Fruit fly (Drosophila melanogaster) whole organism, prepupa: ENCODE results near the gene toy.

Source experiments
- CG10631 ChIP-seq: fragments of 200-800 bp; sonication (Bioruptor generic); optimal IDR thresholded peaks from 2 replicates; lab custom pipeline; 2016; ENCODE audit warnings: missing biosample characterization, missing genetic modification characterization
- CG10669 ChIP-seq: fragments of 200-800 bp; sonication (Bioruptor generic); optimal IDR thresholded peaks from 3 replicates; lab custom pipeline; 2018; ENCODE audit warnings: missing biosample characterization, mild to moderate bottlenecking, missing genetic modification characterization, moderate library complexity
- CG11294 ChIP-seq: fragments of 200-800 bp; sonication (Bioruptor generic); IDR thresholded peaks from 2 replicates; pipeline ENCODE4 v1.3.6; 2022; ENCODE audit warnings: missing biosample characterization, missing genetic modification characterization
- CG11762 ChIP-seq: fragments of 200-800 bp; sonication (Bioruptor generic); optimal IDR thresholded peaks from 3 replicates; lab custom pipeline; 2016; ENCODE audit warnings: missing biosample characterization, missing genetic modification characterization; ENCODE audit not compliant: insufficient read depth
- CG16779 ChIP-seq: fragments of 200-800 bp; sonication (Bioruptor generic); optimal IDR thresholded peaks from 3 replicates; lab custom pipeline; 2017; ENCODE audit warnings: missing biosample characterization, mild to moderate bottlenecking, missing genetic modification characterization
- CG32006 ChIP-seq: fragments of 200-800 bp; sonication (Bioruptor generic); optimal IDR thresholded peaks from 3 replicates; lab custom pipeline; 2017; ENCODE audit warnings: missing biosample characterization, mild to moderate bottlenecking, missing genetic modification characterization
- CG3919 ChIP-seq: fragments of 200-800 bp; sonication (Bioruptor generic); optimal IDR thresholded peaks from 3 replicates; lab custom pipeline; 2016; ENCODE audit warnings: missing biosample characterization, missing genetic modification characterization
- CG6276 ChIP-seq: fragments of 200-800 bp; sonication (Bioruptor generic); optimal IDR thresholded peaks from 2 replicates; lab custom pipeline; 2017; ENCODE audit warnings: missing biosample characterization, mild to moderate bottlenecking, missing genetic modification characterization
- CG6792 ChIP-seq: fragments of 200-800 bp; sonication (Bioruptor generic); optimal IDR thresholded peaks from 3 replicates; lab custom pipeline; 2016; ENCODE audit warnings: missing biosample characterization, missing genetic modification characterization
- CG6808 ChIP-seq: fragments of 200-800 bp; sonication (Bioruptor generic); optimal IDR thresholded peaks from 3 replicates; lab custom pipeline; 2017; ENCODE audit warnings: missing biosample characterization, missing genetic modification characterization, mild to moderate bottlenecking, moderate library complexity, missing genetic modification reagents
- CG8119 ChIP-seq: fragments of 200-800 bp; sonication (Bioruptor generic); IDR thresholded peaks from 3 replicates; pipeline ENCODE4 v1.3.6; 2022; ENCODE audit warnings: missing biosample characterization, missing genetic modification characterization
- CG9139 ChIP-seq: fragments of 200-800 bp; sonication (Bioruptor generic); optimal IDR thresholded peaks from 3 replicates; lab custom pipeline; 2017; ENCODE audit warnings: missing biosample characterization, mild to moderate bottlenecking, missing genetic modification characterization
- Eip75B ChIP-seq: fragments of 200-800 bp; sonication (Bioruptor generic); optimal IDR thresholded peaks from 3 replicates; lab custom pipeline; 2016; ENCODE audit warnings: missing biosample characterization, missing genetic modification characterization
- Eip78C ChIP-seq: fragments of 200-800 bp; sonication (Bioruptor generic); peaks from one replicate; lab custom pipeline; 2016; ENCODE audit warnings: missing biosample characterization, missing genetic modification characterization
- Eip93F ChIP-seq: fragments of 200-800 bp; sonication (Bioruptor generic); optimal IDR thresholded peaks from 2 replicates; lab custom pipeline; 2016; ENCODE audit warnings: missing biosample characterization, mild to moderate bottlenecking, missing genetic modification characterization
- Ets21C ChIP-seq: fragments of 200-800 bp; sonication (Bioruptor generic); optimal IDR thresholded peaks from 3 replicates; lab custom pipeline; 2016; ENCODE audit warnings: missing biosample characterization, missing genetic modification characterization
- Gug ChIP-seq: fragments of 200-800 bp; sonication (Bioruptor generic); IDR thresholded peaks from 2 replicates; pipeline ENCODE4 v1.3.6; 2022; ENCODE audit warnings: missing biosample characterization, missing genetic modification characterization
- Hr38 ChIP-seq: sonication (Bioruptor generic); optimal IDR thresholded peaks from 2 replicates; lab custom pipeline; 2016; ENCODE audit warnings: missing biosample characterization, missing genetic modification characterization
- Hr39 ChIP-seq: fragments of 200-800 bp; sonication (Bioruptor generic); optimal IDR thresholded peaks from 2 replicates; lab custom pipeline; 2016; ENCODE audit warnings: missing biosample characterization, missing genetic modification characterization
- Hr4 ChIP-seq: fragments of 200-800 bp; sonication (Bioruptor generic); optimal IDR thresholded peaks from 3 replicates; lab custom pipeline; 2016; ENCODE audit warnings: missing biosample characterization, missing genetic modification characterization
- OdsH ChIP-seq: fragments of 200-800 bp; sonication (Bioruptor generic); optimal IDR thresholded peaks from 3 replicates; lab custom pipeline; 2016; ENCODE audit warnings: missing biosample characterization, missing genetic modification characterization
- achi ChIP-seq: fragments of 200-800 bp; sonication (Bioruptor generic); optimal IDR thresholded peaks from 3 replicates; lab custom pipeline; 2016; ENCODE audit warnings: missing biosample characterization, missing genetic modification characterization
- cyc ChIP-seq: fragments of 200-800 bp; sonication (Bioruptor generic); optimal IDR thresholded peaks from 3 replicates; lab custom pipeline; 2016; ENCODE audit warnings: missing biosample characterization, missing genetic modification characterization
- dsx ChIP-seq: fragments of 200-800 bp; optimal IDR thresholded peaks from 3 replicates; lab custom pipeline; 2019; ENCODE audit warnings: missing biosample characterization, mild to moderate bottlenecking, missing genetic modification characterization, moderate library complexity; ENCODE audit not compliant: poor library complexity, severe bottlenecking
- esn ChIP-seq: fragments of 200-800 bp; sonication (Bioruptor generic); optimal IDR thresholded peaks from 2 replicates; lab custom pipeline; 2016; ENCODE audit warnings: missing biosample characterization, mild to moderate bottlenecking, missing genetic modification characterization, moderate library complexity
- fkh ChIP-seq: fragments of 200-800 bp; sonication (Bioruptor generic); optimal IDR thresholded peaks from 3 replicates; lab custom pipeline; 2017; ENCODE audit warnings: missing biosample characterization, mild to moderate bottlenecking, missing genetic modification characterization, moderate library complexity
- net ChIP-seq: fragments of 200-800 bp; sonication (Bioruptor generic); optimal IDR thresholded peaks from 3 replicates; lab custom pipeline; 2016; ENCODE audit warnings: missing biosample characterization, missing genetic modification characterization
- pdm3 ChIP-seq: fragments of 200-800 bp; sonication (Bioruptor generic); optimal IDR thresholded peaks from 3 replicates; lab custom pipeline; 2016; ENCODE audit warnings: missing biosample characterization, missing genetic modification characterization
- salr ChIP-seq, 2 experiments: fragments of 200-800 bp; sonication (Bioruptor generic); optimal IDR thresholded peaks; 3 replicates each; lab custom pipeline; 2016 to 2018; ENCODE audit warnings: missing biosample characterization in 2 of 2, missing genetic modification characterization in 2 of 2, mild to moderate bottlenecking in 1 of 2
- spab ChIP-seq: fragments of 200-800 bp; sonication (Bioruptor generic); optimal IDR thresholded peaks from 2 replicates; lab custom pipeline; 2017; ENCODE audit warnings: missing biosample characterization, mild to moderate bottlenecking, missing genetic modification characterization, missing genetic modification reagents
- ss ChIP-seq, 2 experiments: fragments of 200-800 bp; sonication (Bioruptor generic); optimal IDR thresholded peaks; 2 replicates in 1 of 2; 3 replicates in 1 of 2; lab custom pipeline; 2017 to 2018; ENCODE audit warnings: mild to moderate bottlenecking in 2 of 2, missing biosample characterization in 2 of 2, missing genetic modification characterization in 2 of 2, moderate library complexity in 1 of 2
- svp ChIP-seq: fragments of 200-800 bp; sonication (Bioruptor generic); peaks from one replicate; lab custom pipeline; 2016; ENCODE audit warnings: missing biosample characterization, missing genetic modification characterization
- vri ChIP-seq: fragments of 200-800 bp; sonication (Bioruptor generic); optimal IDR thresholded peaks from 3 replicates; lab custom pipeline; 2016; ENCODE audit warnings: missing biosample characterization, mild to moderate bottlenecking, missing genetic modification characterization

Gene toy

dm6 chr4:989058-989770 lies at the start of gene toy:
Gene toy, plus strand, starts transcription at chr4:989725.
- no peak for TF ChIP-seq CG6808 (GFP tag; lab: Kevin White, UChicago)
- TF ChIP-seq esn (GFP tag; lab: Kevin White, UChicago), result no peak
- no peak for TF ChIP-seq CG32006
- no peak for TF ChIP-seq Eip75B
- TF ChIP-seq CG11762 (GFP tag; lab: Kevin White, UChicago), result no peak
- TF ChIP-seq achi (GFP tag; lab: Kevin White, UChicago), result no peak
- no peak for TF ChIP-seq CG3919 (GFP tag; lab: Kevin White, UChicago)
- no peak for TF ChIP-seq spab (GFP tag; lab: Kevin White, UChicago)
- TF ChIP-seq CG10631, result no peak
- TF ChIP-seq fkh (GFP tag; lab: Kevin White, UChicago), result no peak
- no peak for TF ChIP-seq CG8119 (GFP tag; lab: Robert Waterston, UW)
- no peak for TF ChIP-seq dsx (GFP tag; lab: Kevin White, UChicago)
- TF ChIP-seq CG6792 (GFP tag; lab: Kevin White, UChicago), result no peak
- no peak for TF ChIP-seq Eip93F
- no peak for TF ChIP-seq CG11294
- TF ChIP-seq CG9139 (GFP tag; lab: Kevin White, UChicago), result no peak
- no peak for TF ChIP-seq svp (GFP tag; lab: Kevin White, UChicago)
- TF ChIP-seq pdm3 (GFP tag; lab: Kevin White, UChicago), result no peak
- no peak for TF ChIP-seq Eip78C

- no peak for TF ChIP-seq CG32006
- TF ChIP-seq CG6276, result no peak
- no peak for TF ChIP-seq Gug (GFP tag; lab: Robert Waterston, UW)
- no peak for TF ChIP-seq cyc (GFP tag; lab: Kevin White, UChicago)
- TF ChIP-seq Hr39, result no peak
- TF ChIP-seq OdsH (GFP tag; lab: Kevin White, UChicago), result no peak
- no peak for TF ChIP-seq CG8119 (GFP tag; lab: Robert Waterston, UW)
- TF ChIP-seq svp (GFP tag; lab: Kevin White, UChicago), result no peak
- no peak for TF ChIP-seq net (GFP tag; lab: Kevin White, UChicago)
- no peak for TF ChIP-seq CG10631
- no peak for TF ChIP-seq vri (GFP tag; lab: Kevin White, UChicago)
- TF ChIP-seq CG10669, result no peak
- TF ChIP-seq CG3919 (GFP tag; lab: Kevin White, UChicago), result no peak
- TF ChIP-seq Ets21C (GFP tag; lab: Kevin White, UChicago), result no peak
- TF ChIP-seq Hr4 (GFP tag; lab: Kevin White, UChicago), result no peak
- no peak for TF ChIP-seq CG6808 (GFP tag; lab: Kevin White, UChicago)
- TF ChIP-seq ss (GFP tag; optimal IDR thresholded peaks at IDR 0.05; lab: Kevin White, UChicago), result no peak
- TF ChIP-seq CG16779 (tag; lab: Kevin White, UChicago), result no peak
These were observed 45.2 kb upstream of the toy start for dm6 chr4:944354-944753.

dm6 chr4:946197-946596 lies 43.3 kb upstream of the toy start:
- TF ChIP-seq CG6792 (GFP tag; lab: Kevin White, UChicago) (no peak), salr (GFP tag; optimal IDR thresholded peaks at IDR 0.05; lab: Kevin White, UChicago) (no peak), svp (GFP tag; lab: Kevin White, UChicago) (no peak), CG8119 (GFP tag; lab: Robert Waterston, UW) (no peak), CG16779 (tag; lab: Kevin White, UChicago) (no peak)

- TF ChIP-seq achi (GFP tag; lab: Kevin White, UChicago) (no peak), Eip93F (no peak), Hr38 (GFP tag; lab: Kevin White, UChicago) (no peak)
These were observed 40.2 kb upstream of the toy start for dm6 chr4:949313-949712.
